Fruit fly (Drosophila melanogaster) whole organism, embryonic: ENCODE measurements around the gene Tnks.

Experiments used
- Ada2b ChIP-seq: fragments of 200-800 bp; sonication (Bioruptor generic); IDR thresholded peaks from 2 replicates; pipeline ENCODE4 v1.3.6; 2022; ENCODE audit warnings: missing biosample characterization, missing genetic modification characterization
- C15 ChIP-seq: fragments of 200-800 bp; sonication (Bioruptor generic); IDR thresholded peaks from 3 replicates; pipeline ENCODE4 v1.3.6; 2022; ENCODE audit warnings: missing biosample characterization, missing genetic modification characterization
- CG10147 ChIP-seq: fragments of 200-800 bp; sonication (Bioruptor generic); optimal IDR thresholded peaks from 2 replicates; lab custom pipeline; 2019; ENCODE audit warnings: missing biosample characterization, mild to moderate bottlenecking, missing genetic modification characterization, moderate library complexity
- CG12155 ChIP-seq: fragments of 200-800 bp; sonication (Bioruptor generic); optimal IDR thresholded peaks from 3 replicates; lab custom pipeline; 2016; ENCODE audit warnings: missing biosample characterization, missing genetic modification characterization
- CG12299 ChIP-seq: fragments of 200-800 bp; sonication (Bioruptor generic); optimal IDR thresholded peaks from 2 replicates; lab custom pipeline; 2018; ENCODE audit warnings: missing biosample characterization, mild to moderate bottlenecking, missing genetic modification characterization
- CG14860 ChIP-seq: fragments of 200-800 bp; sonication (Bioruptor generic); IDR thresholded peaks from 3 replicates; pipeline ENCODE4 v1.3.6; 2022; ENCODE audit warnings: missing biosample characterization, missing genetic modification characterization; ENCODE audit not compliant: partially characterized antibody
- CG15269 ChIP-seq: fragments of 200-800 bp; sonication (Bioruptor generic); optimal IDR thresholded peaks from 2 replicates; lab custom pipeline; 2018; ENCODE audit warnings: missing biosample characterization, mild to moderate bottlenecking, missing genetic modification characterization, moderate library complexity
- CG16813 ChIP-seq: fragments of 200-800 bp; sonication (Bioruptor generic); IDR thresholded peaks from 3 replicates; pipeline ENCODE4 v1.3.6; 2022; ENCODE audit warnings: missing biosample characterization, missing genetic modification characterization; ENCODE audit not compliant: partially characterized antibody
- CG17186 ChIP-seq: fragments of 200-800 bp; sonication (Bioruptor generic); optimal IDR thresholded peaks from 3 replicates; lab custom pipeline; 2017; ENCODE audit warnings: missing biosample characterization, missing genetic modification reagents, missing genetic modification characterization
- CG17385 ChIP-seq: fragments of 200-800 bp; sonication (Bioruptor generic); optimal IDR thresholded peaks from 3 replicates; lab custom pipeline; 2018; ENCODE audit warnings: missing biosample characterization, mild to moderate bottlenecking, missing genetic modification characterization
- CG18011 ChIP-seq: fragments of 200-800 bp; sonication (Bioruptor generic); optimal IDR thresholded peaks from 2 replicates; lab custom pipeline; 2017; ENCODE audit warnings: missing biosample characterization, missing genetic modification characterization, mild to moderate bottlenecking, moderate library complexity, missing genotype
- CG32532 ChIP-seq: fragments of 200-800 bp; sonication (Bioruptor generic); IDR thresholded peaks from 2 replicates; pipeline ENCODE4 v1.3.6; 2022; ENCODE audit warnings: missing biosample characterization, missing genetic modification characterization
- CG4282 ChIP-seq: fragments of 200-800 bp; sonication (Bioruptor generic); optimal IDR thresholded peaks from 2 replicates; lab custom pipeline; 2016; ENCODE audit warnings: missing biosample characterization, missing genetic modification characterization
- CG5245 ChIP-seq: fragments of 200-800 bp; sonication (Bioruptor generic); optimal IDR thresholded peaks from 3 replicates; lab custom pipeline; 2016; ENCODE audit warnings: missing biosample characterization, missing genetic modification characterization
- CG6654 ChIP-seq: fragments of 200-800 bp; sonication (Bioruptor generic); optimal IDR thresholded peaks from 2 replicates; lab custom pipeline; 2017; ENCODE audit warnings: missing biosample characterization, mild to moderate bottlenecking, missing genetic modification characterization
- CG6791 ChIP-seq: fragments of 200-800 bp; sonication (Bioruptor generic); IDR thresholded peaks from 3 replicates; pipeline ENCODE4 v1.3.6; 2022; ENCODE audit warnings: missing biosample characterization, missing genetic modification characterization; ENCODE audit not compliant: partially characterized antibody
- CG7963 ChIP-seq: fragments of 200-800 bp; sonication (Bioruptor generic); IDR thresholded peaks from 3 replicates; pipeline ENCODE4 v1.3.6; 2022; ENCODE audit warnings: missing biosample characterization, missing genetic modification characterization; ENCODE audit not compliant: partially characterized antibody
- CG8944 ChIP-seq: fragments of 200-800 bp; sonication (Bioruptor generic); optimal IDR thresholded peaks from 3 replicates; lab custom pipeline; 2016; ENCODE audit warnings: missing biosample characterization, missing genetic modification characterization
- Dek ChIP-seq: fragments of 200-800 bp; sonication (Bioruptor generic); optimal IDR thresholded peaks from 3 replicates; lab custom pipeline; 2019; ENCODE audit warnings: missing biosample characterization, mild to moderate bottlenecking, missing genetic modification characterization, moderate library complexity
- Doc2 ChIP-seq: fragments of 200-800 bp; sonication (Bioruptor generic); IDR thresholded peaks from 2 replicates; pipeline ENCODE4 v1.3.6; 2022; ENCODE audit warnings: missing biosample characterization, missing genetic modification characterization
- Ets65A ChIP-seq: fragments of 200-800 bp; sonication (Bioruptor generic); peaks from one replicate; lab custom pipeline; 2016; ENCODE audit warnings: missing biosample characterization, missing genetic modification characterization
- HLH4C ChIP-seq: fragments of 200-800 bp; sonication (Bioruptor generic); IDR thresholded peaks from 3 replicates; pipeline ENCODE4 v1.3.6; 2022; ENCODE audit warnings: missing biosample characterization, missing genetic modification characterization; ENCODE audit not compliant: partially characterized antibody
- HmgD ChIP-seq: fragments of 200-800 bp; sonication (Bioruptor generic); optimal IDR thresholded peaks from 3 replicates; lab custom pipeline; 2016; ENCODE audit warnings: missing biosample characterization, missing genetic modification characterization
- HmgZ ChIP-seq: fragments of 200-800 bp; sonication (Bioruptor generic); optimal IDR thresholded peaks from 2 replicates; lab custom pipeline; 2018; ENCODE audit warnings: missing biosample characterization, mild to moderate bottlenecking, missing genetic modification characterization
- MESR4 ChIP-seq: fragments of 200-800 bp; sonication (Bioruptor generic); optimal IDR thresholded peaks from 2 replicates; lab custom pipeline; 2018; ENCODE audit warnings: missing biosample characterization, mild to moderate bottlenecking, missing genetic modification characterization, moderate library complexity
- Myb ChIP-seq: fragments of 200-800 bp; sonication (Bioruptor generic); optimal IDR thresholded peaks from 2 replicates; lab custom pipeline; 2016; ENCODE audit warnings: missing biosample characterization, missing genetic modification characterization
- Sry-δ ChIP-seq: fragments of 200-800 bp; sonication (Bioruptor generic); optimal IDR thresholded peaks from 2 replicates; lab custom pipeline; 2016; ENCODE audit warnings: missing biosample characterization, missing genetic modification characterization
- ap ChIP-seq: fragments of 200-800 bp; sonication (Bioruptor generic); IDR thresholded peaks from 2 replicates; pipeline ENCODE4 v1.3.6; 2022; ENCODE audit warnings: missing biosample characterization, missing genetic modification characterization
- bbx ChIP-seq: fragments of 200-800 bp; sonication (Bioruptor generic); IDR thresholded peaks from 2 replicates; pipeline ENCODE4 v1.3.6; 2022; ENCODE audit warnings: missing biosample characterization, missing genetic modification characterization; ENCODE audit not compliant: partially characterized antibody
- cad ChIP-seq: fragments of >200 bp; optimal IDR thresholded peaks from 2 replicates; lab custom pipeline; 2017; ENCODE audit warnings: missing biosample characterization, missing genetic modification characterization
- cwo ChIP-seq: fragments of 200-800 bp; sonication (Bioruptor generic); optimal IDR thresholded peaks from 3 replicates; lab custom pipeline; 2017; ENCODE audit warnings: missing biosample characterization, missing genetic modification characterization, mild to moderate bottlenecking, moderate library complexity, missing genetic modification reagents
- ewg ChIP-seq: fragments of 200-800 bp; sonication (Bioruptor generic); optimal IDR thresholded peaks from 3 replicates; lab custom pipeline; 2017; ENCODE audit warnings: mild to moderate bottlenecking, missing biosample characterization, missing genetic modification reagents, missing genetic modification characterization
- eyg ChIP-seq: fragments of 200-800 bp; sonication (Bioruptor generic); optimal IDR thresholded peaks from 3 replicates; lab custom pipeline; 2016; ENCODE audit warnings: missing biosample characterization, missing genetic modification characterization
- fd64A ChIP-seq: fragments of 200-800 bp; sonication (Bioruptor generic); optimal IDR thresholded peaks from 3 replicates; lab custom pipeline; 2018; ENCODE audit warnings: missing biosample characterization, mild to moderate bottlenecking, missing genetic modification characterization
- fru ChIP-seq: fragments of >200 bp; optimal IDR thresholded peaks from 2 replicates; lab custom pipeline; 2017
- lmd ChIP-seq: fragments of 200-800 bp; sonication (Bioruptor generic); IDR thresholded peaks from 2 replicates; pipeline ENCODE4 v1.3.6; 2022; ENCODE audit warnings: missing biosample characterization, missing genetic modification characterization
- onecut ChIP-seq: fragments of 200-800 bp; sonication (Bioruptor generic); IDR thresholded peaks from 2 replicates; pipeline ENCODE4 v1.3.6; 2022; ENCODE audit warnings: missing biosample characterization, missing genetic modification characterization
- otp ChIP-seq: fragments of 200-800 bp; sonication (Bioruptor generic); IDR thresholded peaks from 3 replicates; pipeline ENCODE4, ENCODE4 v1.3.6; 2022; ENCODE audit warnings: missing biosample characterization, missing genetic modification characterization
- pfk ChIP-seq: fragments of 200-800 bp; sonication (Bioruptor generic); optimal IDR thresholded peaks from 2 replicates; lab custom pipeline; 2018; ENCODE audit warnings: missing biosample characterization, mild to moderate bottlenecking, missing genetic modification characterization, moderate library complexity
- psq ChIP-seq: fragments of 200-800 bp; sonication (Bioruptor generic); optimal IDR thresholded peaks from 2 replicates; lab custom pipeline; 2017; ENCODE audit warnings: missing biosample characterization, missing genetic modification characterization
- seq ChIP-seq: fragments of 200-800 bp; sonication (Bioruptor generic); IDR thresholded peaks from 2 replicates; pipeline ENCODE4 v1.3.6; 2022; ENCODE audit warnings: missing biosample characterization, missing genetic modification characterization
- so ChIP-seq: fragments of 200-800 bp; sonication (Bioruptor generic); IDR thresholded peaks from 3 replicates; pipeline ENCODE4 v1.3.6; 2022; ENCODE audit warnings: missing biosample characterization, missing genetic modification characterization
- sqz ChIP-seq: fragments of 200-800 bp; sonication (Bioruptor generic); optimal IDR thresholded peaks from 3 replicates; lab custom pipeline; 2018; ENCODE audit warnings: missing biosample characterization, mild to moderate bottlenecking, missing genetic modification characterization
- ssp ChIP-seq: fragments of 200-800 bp; sonication (Bioruptor generic); IDR thresholded peaks from 2 replicates; pipeline ENCODE4 v1.3.6; 2022; ENCODE audit warnings: missing biosample characterization, missing genetic modification characterization
- sug ChIP-seq: fragments of 200-800 bp; optimal IDR thresholded peaks from 2 replicates; lab custom pipeline; 2019; ENCODE audit warnings: missing biosample characterization, mild to moderate bottlenecking, missing genetic modification characterization, moderate library complexity
- tll ChIP-seq, 2 experiments: fragments of 200-800 bp in 1 of 2; fragments of >200 bp in 1 of 2; sonication (Bioruptor generic) in 1 of 2; optimal IDR thresholded peaks; 2 replicates each; lab custom pipeline; 2017 to 2019; ENCODE audit warnings: missing biosample characterization in 2 of 2, missing genetic modification characterization in 2 of 2, mild to moderate bottlenecking in 1 of 2, moderate library complexity in 1 of 2
- trem ChIP-seq: fragments of 200-800 bp; optimal IDR thresholded peaks from 3 replicates; lab custom pipeline; 2019; ENCODE audit warnings: missing biosample characterization, mild to moderate bottlenecking, missing genetic modification characterization, moderate library complexity
- wdn ChIP-seq: fragments of 200-800 bp; sonication (Bioruptor generic); IDR thresholded peaks from 2 replicates; pipeline ENCODE4 v1.3.6; 2022; ENCODE audit warnings: missing biosample characterization, missing genetic modification characterization
- yki ChIP-seq: fragments of >200 bp; optimal IDR thresholded peaks from 3 replicates; lab custom pipeline; 2018
- zen ChIP-seq: fragments of 200-800 bp; sonication (Bioruptor generic); optimal IDR thresholded peaks from 3 replicates; lab custom pipeline; 2018; ENCODE audit warnings: missing biosample characterization, mild to moderate bottlenecking, missing genetic modification characterization, moderate library complexity

The Tnks gene

DNA sequence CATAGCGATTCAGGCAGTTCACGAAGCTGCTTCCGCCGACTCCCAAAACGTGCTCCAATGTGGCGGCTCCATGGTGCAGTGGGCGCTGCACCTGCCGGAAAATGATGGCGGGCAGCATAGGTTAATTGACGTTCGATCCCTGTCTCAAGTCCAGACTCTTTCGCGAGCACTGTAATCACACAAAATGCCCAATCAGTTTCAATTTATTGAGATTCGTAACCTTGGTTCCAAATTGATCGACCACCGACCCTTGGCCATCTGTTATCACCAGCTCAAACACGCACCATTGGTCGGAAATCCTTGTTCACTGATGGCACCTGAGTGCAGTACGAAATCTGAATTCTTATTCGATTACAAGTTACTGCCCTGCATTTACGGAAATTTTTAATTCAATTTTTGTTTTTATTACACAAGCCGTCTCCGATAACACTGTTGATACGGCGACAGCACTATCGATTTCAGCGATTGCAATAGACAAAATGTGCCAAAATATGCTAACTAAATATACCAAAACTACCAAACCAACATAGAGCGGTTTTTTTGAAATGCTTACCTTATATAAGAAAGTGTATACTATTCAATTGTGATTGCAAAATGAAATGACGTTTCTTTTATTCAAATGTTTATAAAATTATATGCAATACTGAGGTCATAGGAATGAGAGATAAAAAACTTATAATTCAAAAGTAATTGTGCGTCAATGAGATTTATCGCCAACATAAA lies 25.8 kb upstream of the Tnks start, which contains the start of gene CLS (continued):
- TF ChIP-seq CG12155 (GFP tag; lab: Kevin White, UChicago) (no peak), tll (GFP tag; optimal IDR thresholded peaks at IDR 0.05; lab: Kevin White, UChicago) (no peak), so (no peak), CG12299 (tag; lab: Kevin White, UChicago) (no peak), C15 (GFP tag; lab: Robert Waterston, UW) (no peak), ap (GFP tag; lab: Robert Waterston, UW) (no peak), CG16813 (peak; percentile 56; the same call in 2 of the 3 replicates), yki (lab: Kevin White, UChicago) (no peak), MESR4 (GFP tag; lab: Kevin White, UChicago) (peak; percentile 58), trem (tag; lab: Kevin White, UChicago) (peak; percentile 53), sug (tag; lab: Kevin White, UChicago) (peak; percentile 14), cad (GFP tag; lab: Kevin White, UChicago) (no peak), CG17186 (GFP tag; lab: Kevin White, UChicago) (peak; percentile 4), eyg (GFP tag; lab: Kevin White, UChicago) (no peak), cwo (GFP tag; lab: Kevin White, UChicago) (no peak), ssp (no peak), wdn (no peak), HmgZ (peak; percentile 31), lmd (no peak), fru (no peak), CG7963 (GFP tag; lab: Robert Waterston, UW) (peak; percentile 60; the same call in 1 of the 3 replicates), CG17385 (GFP tag; lab: Kevin White, UChicago) (no peak), ewg (GFP tag; lab: Kevin White, UChicago) (no peak), onecut (GFP tag; lab: Robert Waterston, UW) (no peak), Sry-δ (GFP tag; lab: Kevin White, UChicago) (peak; percentile 67), otp (GFP tag; lab: Robert Waterston, UW) (no peak), CG5245 (GFP tag; lab: Kevin White, UChicago) (no peak), sqz (GFP tag; lab: Kevin White, UChicago) (no peak), CG4282 (GFP tag; lab: Kevin White, UChicago) (no peak), pfk (GFP tag; lab: Kevin White, UChicago) (no peak), Ada2b (GFP tag; lab: Robert Waterston, UW) (no peak), Ets65A (no peak), Dek (no peak), Myb (GFP tag; lab: Kevin White, UChicago) (peak; percentile 32), Doc2 (GFP tag; lab: Robert Waterston, UW) (no peak), CG15269 (tag; lab: Kevin White, UChicago) (no peak), zen (tag; lab: Kevin White, UChicago) (no peak), CG8944 (no peak), CG6791 (GFP tag; lab: Robert Waterston, UW) (0 out of 3 replicates have a peak, but pooled peaks have one; percentile 32), HmgD (GFP tag; lab: Kevin White, UChicago) (no peak), CG32532 (GFP tag; lab: Robert Waterston, UW) (no peak), fd64A (GFP tag; lab: Kevin White, UChicago) (no peak), seq (GFP tag; lab: Robert Waterston, UW) (no peak), CG18011 (GFP tag; lab: Kevin White, UChicago) (no peak), CG10147 (peak; percentile 11), bbx (GFP tag; lab: Robert Waterston, UW) (peak; percentile 67), psq (no peak), CG6654 (GFP tag; lab: Kevin White, UChicago) (no peak), CG14860 (GFP tag; lab: Robert Waterston, UW) (peak; percentile 57; the same call in 2 of the 3 replicates), HLH4C (GFP tag; lab: Robert Waterston, UW) (peak; percentile 74)
